Worm (Caenorhabditis elegans): ENCODE results near the gene F20H11.4.

DNA sequence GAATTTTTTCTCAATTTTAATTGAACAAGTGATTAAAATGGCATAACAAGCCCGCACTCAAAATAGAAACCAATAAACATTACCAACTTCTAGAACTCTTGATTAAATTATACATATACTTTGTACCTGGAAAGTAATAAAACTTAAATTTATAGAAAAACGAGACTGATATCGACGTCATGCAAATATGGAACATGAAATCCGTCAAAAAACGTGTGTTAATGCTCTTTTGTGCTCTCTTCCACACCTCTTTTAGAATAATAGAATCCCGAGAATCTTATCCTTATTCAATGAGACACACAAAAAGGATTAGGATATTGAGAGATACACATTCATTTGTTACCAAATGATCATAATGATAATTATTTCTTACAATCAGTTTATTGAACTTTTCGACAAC, 45.5 kb downstream of the F20H11.4 start:
- TF ChIP-seq ces-1 (GFP tag; optimal IDR thresholded peaks at IDR 0.05) (no peak), snpc-4 (tag; optimal IDR thresholded peaks at IDR 0.05) (no peak), blmp-1 (tag; optimal IDR thresholded peaks at IDR 0.05) (no peak), pha-4 (tag; optimal IDR thresholded peaks at IDR 0.05) (no peak), nhr-76 (tag; optimal IDR thresholded peaks at IDR 0.05) (no peak), ham-2 (GFP tag; optimal IDR thresholded peaks at IDR 0.05) (no peak), unc-39 (tag; optimal IDR thresholded peaks at IDR 0.05) (no peak), ztf-11 (tag; optimal IDR thresholded peaks at IDR 0.05) (no peak), elt-1 (tag; optimal IDR thresholded peaks at IDR 0.05; ENCODE audit: borderline replicate concordance, insufficient read depth) (no peak), unc-62 (GFP tag; optimal IDR thresholded peaks at IDR 0.05) (no peak), lsy-2 (tag; optimal IDR thresholded peaks at IDR 0.05) (no peak)

Data from whole organism, mixed stage, embryonic.